Fruit fly (Drosophila melanogaster) ovary, adult (tissue): ENCODE data around the gene simj.

ENCODE experiments used
- CG17801 ChIP-seq: fragments of 200-800 bp; optimal IDR thresholded peaks from 2 replicates; lab custom pipeline; 2019; ENCODE audit warnings: missing biosample characterization, mild to moderate bottlenecking, missing genetic modification characterization, moderate library complexity; ENCODE audit not compliant: partially characterized antibody

The simj gene

dm6 chr3L:10672540-10672939, 8.0 kb downstream of the simj start:
- TF ChIP-seq CG17801: no peak

- TF ChIP-seq CG17801: no peak
Observed at dm6 chr3L:10674145-10674547, 9.6 kb downstream of the simj start.

dm6 chr3L:10674940-10675339, 10.4 kb downstream of the simj start:
- TF ChIP-seq CG17801: no peak

DNA sequence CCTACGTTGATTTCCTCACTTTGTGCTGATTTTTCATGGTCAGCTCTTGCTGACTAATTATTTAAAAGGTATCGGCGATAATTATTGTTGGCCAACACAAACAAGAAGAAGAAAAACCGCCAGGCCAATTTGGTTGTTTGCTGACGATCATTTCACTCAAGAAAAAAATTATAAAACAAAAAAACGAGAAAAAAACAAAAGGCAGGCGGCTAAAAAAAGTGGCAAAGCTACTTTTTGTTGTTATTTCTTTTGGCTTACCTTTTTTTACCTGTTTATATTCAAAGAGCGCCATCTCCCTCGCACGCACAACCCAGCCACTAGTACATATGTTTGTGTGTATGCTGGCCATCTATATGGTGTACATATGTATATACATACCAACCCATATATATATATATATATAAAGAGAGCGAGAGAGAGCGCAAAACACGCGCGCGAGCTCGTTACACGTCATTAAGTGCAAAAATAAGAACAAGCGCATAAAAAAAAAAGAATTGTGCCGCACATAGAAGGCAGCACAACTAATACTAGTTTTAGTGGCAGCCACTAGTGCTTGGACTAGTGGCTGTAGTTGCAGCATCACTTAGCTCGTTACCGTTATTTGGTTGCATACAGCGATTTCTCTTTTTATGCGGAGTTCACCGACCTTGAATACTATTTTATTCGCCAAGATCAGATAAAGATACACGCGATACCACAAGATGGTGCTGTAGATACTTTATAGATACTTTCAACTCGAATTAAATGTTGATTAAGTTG, 11.3 kb downstream of the simj start:
- peak; percentile 95 for TF ChIP-seq CG17801

dm6 chr3L:10677816-10678215, 13.3 kb downstream of the simj start:
- TF ChIP-seq CG17801: peak; percentile 58

- TF ChIP-seq CG17801: peak; percentile 84
Observed at dm6 chr3L:10678545-10679067, 14.1 kb downstream of the simj start.

DNA sequence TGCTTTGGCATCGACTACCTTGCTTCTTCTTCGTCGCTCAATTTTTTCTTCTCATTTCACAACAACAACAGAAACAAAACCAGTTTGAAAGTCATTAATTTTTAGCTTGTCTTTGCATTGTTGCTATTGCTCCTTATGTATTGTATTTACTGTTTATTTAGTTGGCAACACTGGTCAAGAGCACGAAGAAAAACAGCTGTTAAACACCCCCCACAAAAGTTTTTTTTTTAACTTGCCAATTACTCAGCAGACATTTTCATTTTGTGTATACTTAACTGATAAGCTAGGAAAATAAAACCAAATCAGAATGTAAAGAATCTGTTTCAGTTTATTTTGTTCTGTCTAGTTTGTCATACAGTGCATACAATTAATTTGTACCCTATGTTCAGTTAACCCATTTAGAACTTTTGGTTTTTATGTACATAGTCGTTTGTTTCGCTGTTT, 15.2 kb downstream of the simj start:
- TF ChIP-seq CG17801: peak; percentile 43

- TF ChIP-seq CG17801: no peak
Observed at dm6 chr3L:10680177-10680576, 15.6 kb downstream of the simj start.

dm6 chr3L:10680728-10681306, 16.3 kb downstream of the simj start:
- no peak for TF ChIP-seq CG17801

DNA sequence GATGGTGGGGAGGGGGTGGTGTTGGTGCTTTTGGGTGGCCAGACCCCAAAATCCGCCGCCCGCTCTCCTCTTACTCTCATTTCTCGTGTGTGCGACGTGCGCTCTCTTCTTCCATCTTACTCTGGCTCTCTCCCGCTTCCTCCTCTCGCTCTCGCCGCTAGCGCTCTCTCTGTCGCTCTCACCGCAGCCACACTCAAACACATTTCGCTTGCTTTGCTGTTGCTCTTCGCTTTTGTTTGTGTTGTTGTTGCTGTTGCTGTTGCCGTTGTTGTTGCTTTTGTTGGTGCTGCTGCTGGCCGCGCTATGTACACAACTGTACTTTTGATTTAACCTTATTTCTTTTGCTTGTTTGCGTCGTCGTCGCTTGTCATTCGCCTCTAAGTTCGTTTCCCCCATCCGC, 17.3 kb downstream of the simj start:
- no peak for TF ChIP-seq CG17801

dm6 chr3L:10682725-10683367, 18.3 kb downstream of the simj start:
- TF ChIP-seq CG17801: peak; percentile 97

- TF ChIP-seq CG17801: peak; percentile 55
Observed at dm6 chr3L:10683899-10684340, 19.4 kb downstream of the simj start.

dm6 chr3L:10684492-10684891, 20.0 kb downstream of the simj start:
- TF ChIP-seq CG17801: no peak

DNA sequence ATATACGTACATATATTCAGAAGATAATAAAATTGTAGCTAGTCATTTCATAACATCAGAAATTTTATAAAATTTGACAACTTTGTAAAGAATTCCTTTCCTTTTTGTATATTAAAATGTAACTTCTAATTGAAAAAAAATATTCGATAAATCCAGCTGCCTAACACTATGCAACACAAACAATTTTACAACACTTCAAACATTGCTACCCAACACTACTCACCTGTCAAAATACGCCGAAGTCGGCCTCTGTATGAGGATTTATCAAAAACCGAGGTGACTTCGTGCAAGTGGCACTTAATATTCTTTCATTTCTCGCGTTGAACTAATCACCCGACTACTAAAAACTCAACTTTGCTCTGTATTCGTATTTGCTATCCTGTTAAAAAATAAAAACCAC, 22.1 kb downstream of the simj start:
- TF ChIP-seq CG17801: no peak

dm6 chr3L:10690904-10691408, 26.4 kb downstream of the simj start, which contains the start of gene CG11811:
Gene CG11811, plus strand, starts transcription at chr3L:10691024.
- TF ChIP-seq CG17801: peak; percentile 60

dm6 chr3L:10692459-10693217, 28.1 kb downstream of the simj start, which contains the start of gene CG33493:
Gene CG33493, minus strand, starts transcription at chr3L:10693167.
- no peak for TF ChIP-seq CG17801
